Worm (Caenorhabditis elegans) whole organism, early embryonic: ENCODE measurements around the gene F46C5.6.

Experiments used
- F13C5.2 ChIP-seq: sonication (generic microtip); optimal IDR thresholded peaks from 2 replicates; lab custom pipeline; 2017; ENCODE audit warnings: mild to moderate bottlenecking, missing genetic modification characterization, inconsistent platforms, missing compliant biosample characterization
- aly-1 ChIP-seq: sonication (generic microtip); optimal IDR thresholded peaks from 2 replicates; lab custom pipeline; 2016; ENCODE audit warnings: missing genetic modification characterization, missing compliant biosample characterization
- ama-1 ChIP-seq: fragments of 150-350 bp; optimal IDR thresholded peaks from 2 replicates; lab custom pipeline; 2014
- hmg-4 ChIP-seq: fragments of 200-800 bp; sonication (Bioruptor generic); optimal IDR thresholded peaks from 2 replicates; lab custom pipeline; 2018; ENCODE audit warnings: mild to moderate bottlenecking, missing genetic modification characterization, missing compliant biosample characterization
- hnd-1 ChIP-seq: sonication (generic microtip); optimal IDR thresholded peaks from 2 replicates; lab custom pipeline; 2016; ENCODE audit warnings: missing genetic modification characterization, missing compliant biosample characterization
- pes-1 ChIP-seq: fragments of 200-800 bp; sonication (Bioruptor generic); IDR thresholded peaks from 2 replicates; pipeline ENCODE4 v1.3.6; 2022; ENCODE audit warnings: missing genetic modification reagents, missing genetic modification characterization, missing compliant biosample characterization
- scrt-1 ChIP-seq: fragments of 200-800 bp; sonication (Bioruptor generic); IDR thresholded peaks from 2 replicates; pipeline ENCODE4 v1.3.6; 2022; ENCODE audit warnings: missing genetic modification characterization, missing compliant biosample characterization
- sea-1 ChIP-seq: fragments of 200-800 bp; sonication (Bioruptor generic); conservative IDR thresholded peaks from 2 replicates; pipeline ENCODE4 v1.3.6; 2022; ENCODE audit warnings: missing genetic modification characterization, missing compliant biosample characterization
- tbx-11 ChIP-seq: fragments of 200-800 bp; sonication (Bioruptor generic); IDR thresholded peaks from 2 replicates; pipeline ENCODE4 v1.3.6; 2022; ENCODE audit warnings: missing genetic modification characterization, missing compliant biosample characterization
- tbx-37 ChIP-seq: fragments of 200-800 bp; sonication (Bioruptor generic); conservative IDR thresholded peaks from 2 replicates; pipeline ENCODE4 v1.3.6; 2022; ENCODE audit warnings: missing genetic modification reagents, missing genetic modification characterization, missing compliant biosample characterization
- tra-4 ChIP-seq: sonication (generic microtip); optimal IDR thresholded peaks from 2 replicates; lab custom pipeline; 2017; ENCODE audit warnings: missing genetic modification characterization, missing compliant biosample characterization

- TF ChIP-seq tbx-11 (GFP tag; lab: Robert Waterston, UW) (no peak), ama-1 (lab: Kevin White, UChicago) (no peak), tbx-37 (GFP tag; lab: Robert Waterston, UW) (no peak), hnd-1 (tag; lab: Kevin White, UChicago) (no peak), sea-1 (GFP tag; lab: Robert Waterston, UW) (no peak), hmg-4 (GFP tag; lab: Kevin White, UChicago) (no peak), aly-1 (tag; lab: Kevin White, UChicago) (no peak), F13C5.2 (no peak), pes-1 (no peak), tra-4 (tag; lab: Kevin White, UChicago) (no peak), scrt-1 (GFP tag; lab: Robert Waterston, UW) (no peak)
These were observed 13.4 kb downstream of the F46C5.6 start for ce11 chrII:8830917-8831316.
